Worm (Caenorhabditis elegans) whole organism, young adult: ENCODE measurements around the gene Y110A2AL.1.

ENCODE experiments used
- C17E4.6 ChIP-seq: fragments of 200-800 bp; sonication (Bioruptor generic); IDR thresholded peaks from 2 replicates; pipeline ENCODE4 v1.3.6; 2022; ENCODE audit warnings: missing genetic modification reagents, missing genetic modification characterization, missing compliant biosample characterization
- F39B2.1 ChIP-seq: fragments of 200-800 bp; sonication (Bioruptor generic); IDR thresholded peaks from 2 replicates; pipeline ENCODE4 v1.3.6; 2022; ENCODE audit warnings: missing genetic modification reagents, missing genetic modification characterization, missing compliant biosample characterization
- Y95B8A.8 ChIP-seq: fragments of 200-800 bp; sonication (Bioruptor generic); IDR thresholded peaks from 2 replicates; pipeline ENCODE4 v1.3.6; 2022; ENCODE audit warnings: missing genetic modification reagents, missing genetic modification characterization, missing compliant biosample characterization
- ZK185.1 ChIP-seq: sonication (generic microtip); optimal IDR thresholded peaks from 2 replicates; lab custom pipeline; 2016; ENCODE audit warnings: mild to moderate bottlenecking, missing genetic modification characterization, missing compliant biosample characterization; ENCODE audit not compliant: poor library complexity, severe bottlenecking
- ama-1 ChIP-seq, 3 experiments: fragments of 150-350 bp in 1 of 3; sonication (generic microtip) in 2 of 3; optimal IDR thresholded peaks; 2 replicates each; lab custom pipeline; 2014 to 2018; ENCODE audit warnings: missing biosample characterization in 2 of 3, missing genetic modification characterization in 2 of 3, missing genetic modification reagents in 2 of 3
- bed-1 ChIP-seq: fragments of 200-800 bp; sonication (Bioruptor generic); IDR thresholded peaks from 2 replicates; pipeline ENCODE4 v1.3.6; 2022; ENCODE audit warnings: missing genetic modification reagents, missing genetic modification characterization, missing compliant biosample characterization
- cebp-1 ChIP-seq, 2 experiments: fragments of 200-800 bp in 1 of 2; sonication (Bioruptor generic) in 1 of 2; sonication (generic microtip) in 1 of 2; IDR thresholded peaks in 1 of 2; optimal IDR thresholded peaks in 1 of 2; 2 replicates each; pipeline versions ENCODE4 v1.3.6 to Lab custom; 2017 to 2022; ENCODE audit warnings: missing compliant biosample characterization in 2 of 2, missing genetic modification characterization in 2 of 2, mild to moderate bottlenecking in 1 of 2, missing genetic modification reagents in 1 of 2, moderate library complexity in 1 of 2
- ceh-58 ChIP-seq: fragments of 200-800 bp; sonication (Bioruptor generic); IDR thresholded peaks from 2 replicates; pipeline ENCODE4 v1.3.6; 2022; ENCODE audit warnings: missing genetic modification characterization, missing compliant biosample characterization
- nfya-1 ChIP-seq: sonication (generic microtip); optimal IDR thresholded peaks from 2 replicates; lab custom pipeline; 2017; ENCODE audit warnings: antibody characterized with exemption, missing compliant biosample characterization, missing genetic modification characterization, borderline replicate concordance; ENCODE audit not compliant: insufficient read depth
- nhr-27 ChIP-seq: fragments of 200-800 bp; sonication (Bioruptor generic); optimal IDR thresholded peaks from 2 replicates; lab custom pipeline; 2018; ENCODE audit warnings: mild to moderate bottlenecking, missing genetic modification characterization, moderate library complexity, missing compliant biosample characterization
- snpc-4 ChIP-seq, 5 experiments: fragments of 150-350 bp in 1 of 5; sonication (generic microtip) in 4 of 5; optimal IDR thresholded peaks; 2 replicates each; lab custom pipeline; 2014 to 2018; ENCODE audit warnings: missing genetic modification characterization in 5 of 5, missing biosample characterization in 3 of 5, antibody characterized with exemption in 2 of 5, mild to moderate bottlenecking in 2 of 5, missing compliant biosample characterization in 2 of 5, missing genotype in 2 of 5, moderate library complexity in 2 of 5, missing genetic modification reagents in 1 of 5

- TF ChIP-seq ceh-58 = no peak
- no peak for TF ChIP-seq ama-1 (optimal IDR thresholded peaks at IDR 0.05; lab: Kevin White, UChicago)
- no peak for TF ChIP-seq ama-1 (GFP tag; optimal IDR thresholded peaks at IDR 0.05; lab: Kevin White, UChicago)
- no peak for TF ChIP-seq snpc-4 (GFP tag; optimal IDR thresholded peaks at IDR 0.05; lab: Kevin White, UChicago)
- TF ChIP-seq snpc-4 (tag; optimal IDR thresholded peaks at IDR 0.05; lab: Kevin White, UChicago) = no peak
- TF ChIP-seq Y95B8A.8 (GFP tag; lab: Robert Waterston, UW) = no peak
- no peak for TF ChIP-seq bed-1 (GFP tag; lab: Robert Waterston, UW)
- TF ChIP-seq F39B2.1 (GFP tag; lab: Robert Waterston, UW) = no peak
- no peak for TF ChIP-seq cebp-1 (GFP tag; IDR thresholded peaks at IDR 0.05; lab: Robert Waterston, UW)
- no peak for TF ChIP-seq cebp-1 (tag; optimal IDR thresholded peaks at IDR 0.05; lab: Kevin White, UChicago)
- no peak for TF ChIP-seq ZK185.1
- TF ChIP-seq nhr-27 = no peak
- no peak for TF ChIP-seq C17E4.6 (GFP tag; lab: Robert Waterston, UW)
- no peak for TF ChIP-seq nfya-1 (tag; lab: Kevin White, UChicago)
Observed at ce11 chrII:2830144-2830543, 44.8 kb upstream of the Y110A2AL.1 start.
